Fruit fly (Drosophila melanogaster): Measurements from ENCODE around the gene CG14042.

DNA sequence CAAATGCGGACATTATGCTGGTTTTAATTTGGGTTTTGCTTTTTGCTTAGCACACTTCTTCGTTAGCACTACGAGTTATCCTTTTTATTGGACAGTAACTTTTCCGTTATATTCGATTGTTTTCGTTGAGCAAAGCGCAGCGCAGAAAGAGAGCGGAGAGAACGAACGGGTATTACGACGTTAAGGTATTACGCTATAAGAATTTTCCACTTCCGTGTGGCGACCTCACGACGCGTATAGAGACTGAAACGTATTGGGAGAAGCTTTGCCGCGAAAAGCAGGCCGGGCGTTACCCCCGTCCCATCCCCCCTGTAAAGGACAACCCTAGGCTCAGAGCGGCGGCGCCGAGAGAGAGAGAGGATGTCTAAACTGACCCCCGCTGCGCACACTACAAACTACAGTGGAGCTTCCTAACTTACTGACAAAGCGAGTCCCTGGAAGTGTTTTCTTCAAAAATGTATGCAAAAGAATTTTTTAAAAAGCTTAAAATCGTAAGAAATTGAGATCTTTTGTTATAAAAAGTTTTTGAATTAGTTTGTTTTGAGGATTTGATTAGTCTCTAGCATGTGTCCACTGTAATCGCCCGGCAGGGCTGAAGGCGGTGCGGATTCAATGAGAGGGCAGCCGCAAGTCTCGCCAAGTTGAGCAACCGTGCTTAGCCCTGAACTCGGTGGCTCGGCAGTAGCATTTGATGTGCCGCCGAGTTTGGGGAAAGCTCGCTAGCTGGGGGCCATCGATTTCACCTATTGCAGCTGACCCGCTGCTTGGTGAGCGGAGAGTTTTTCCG, 32.6 kb upstream of the CG14042 start:
- TF ChIP-seq CG17359 (tag; optimal IDR thresholded peaks at IDR 0.05) (peak; percentile 97), Myb (GFP tag; optimal IDR thresholded peaks at IDR 0.05) (peak; percentile 83), ara (GFP tag; IDR thresholded peaks at IDR 0.05) (peak; percentile 92), Adf1 (GFP tag; IDR thresholded peaks at IDR 0.05) (peak; percentile 83), CG15514 (GFP tag; optimal IDR thresholded peaks at IDR 0.05) (peak; percentile 92), fru (optimal IDR thresholded peaks at IDR 0.05) (no peak), CG10366 (GFP tag; IDR thresholded peaks at IDR 0.05) (peak; percentile 95), Lhr (GFP tag; optimal IDR thresholded peaks at IDR 0.05) (peak; percentile 67), seq (GFP tag; IDR thresholded peaks at IDR 0.05) (peak; percentile 96), CG2678 (tag; optimal IDR thresholded peaks at IDR 0.05) (peak; percentile 97)
